Worm (Caenorhabditis elegans) whole organism, young adult: ENCODE measurements around the gene mab-5.

Experiments
- B0019.2 ChIP-seq: fragments of 200-800 bp; sonication (Bioruptor generic); conservative IDR thresholded peaks from 2 replicates; pipeline ENCODE4 v1.3.6; 2022; ENCODE audit warnings: missing genetic modification reagents, missing genetic modification characterization, missing compliant biosample characterization
- C17E4.6 ChIP-seq: fragments of 200-800 bp; sonication (Bioruptor generic); IDR thresholded peaks from 2 replicates; pipeline ENCODE4 v1.3.6; 2022; ENCODE audit warnings: missing genetic modification reagents, missing genetic modification characterization, missing compliant biosample characterization
- D2030.7 ChIP-seq: fragments of 200-800 bp; sonication (Bioruptor generic); IDR thresholded peaks from 2 replicates; pipeline ENCODE4 v1.3.6; 2022; ENCODE audit warnings: missing genetic modification reagents, missing genetic modification characterization, missing compliant biosample characterization
- F22D6.2 ChIP-seq: sonication (generic microtip); optimal IDR thresholded peaks from 2 replicates; lab custom pipeline; 2016; ENCODE audit warnings: mild to moderate bottlenecking, missing genetic modification characterization, missing compliant biosample characterization
- F23B12.7 ChIP-seq: sonication (generic microtip); optimal IDR thresholded peaks from 2 replicates; lab custom pipeline; 2017; ENCODE audit warnings: missing genetic modification characterization, mild to moderate bottlenecking, missing compliant biosample characterization, antibody characterized with exemption, moderate library complexity; ENCODE audit not compliant: insufficient read depth
- F33H1.4 ChIP-seq: fragments of 200-800 bp; sonication (Bioruptor generic); IDR thresholded peaks from 2 replicates; pipeline ENCODE4 v1.3.6; 2022; ENCODE audit warnings: missing genetic modification reagents, missing genetic modification characterization, missing compliant biosample characterization
- F37B4.10 ChIP-seq: fragments of 200-800 bp; sonication (Bioruptor generic); IDR thresholded peaks from 2 replicates; pipeline ENCODE4 v1.3.6; 2022; ENCODE audit warnings: missing genetic modification characterization, missing compliant biosample characterization
- F39B2.1 ChIP-seq: fragments of 200-800 bp; sonication (Bioruptor generic); IDR thresholded peaks from 2 replicates; pipeline ENCODE4 v1.3.6; 2022; ENCODE audit warnings: missing genetic modification reagents, missing genetic modification characterization, missing compliant biosample characterization
- F57C9.4 ChIP-seq: sonication (generic microtip); optimal IDR thresholded peaks from 2 replicates; lab custom pipeline; 2017; ENCODE audit warnings: mild to moderate bottlenecking, missing genetic modification characterization, missing compliant biosample characterization
- Y56A3A.18 ChIP-seq: fragments of 200-800 bp; sonication (Bioruptor generic); IDR thresholded peaks from 2 replicates; pipeline ENCODE4 v1.3.6; 2022; ENCODE audit warnings: missing genetic modification reagents, missing genetic modification characterization, missing compliant biosample characterization
- Y67H2A.10 ChIP-seq: fragments of 200-800 bp; sonication (Bioruptor generic); conservative IDR thresholded peaks from 2 replicates; pipeline ENCODE4 v1.3.6; 2022; ENCODE audit warnings: missing genetic modification reagents, missing genetic modification characterization, missing compliant biosample characterization
- Y79H2A.3 ChIP-seq: fragments of 200-800 bp; sonication (Bioruptor generic); conservative IDR thresholded peaks from 2 replicates; pipeline ENCODE4 v1.3.6; 2022; ENCODE audit warnings: missing genetic modification reagents, missing genetic modification characterization, missing compliant biosample characterization
- Y95B8A.8 ChIP-seq: fragments of 200-800 bp; sonication (Bioruptor generic); IDR thresholded peaks from 2 replicates; pipeline ENCODE4 v1.3.6; 2022; ENCODE audit warnings: missing genetic modification reagents, missing genetic modification characterization, missing compliant biosample characterization
- aptf-2 ChIP-seq: fragments of 200-800 bp; sonication (Bioruptor generic); conservative IDR thresholded peaks from 2 replicates; pipeline ENCODE4 v1.3.6; 2022; ENCODE audit warnings: missing genetic modification reagents, missing genetic modification characterization, missing compliant biosample characterization
- atf-7 ChIP-seq: sonication (generic microtip); optimal IDR thresholded peaks from 2 replicates; lab custom pipeline; 2017; ENCODE audit warnings: mild to moderate bottlenecking, missing genetic modification characterization, missing compliant biosample characterization
- attf-5 ChIP-seq: fragments of 200-800 bp; sonication (Bioruptor generic); optimal IDR thresholded peaks from 2 replicates; lab custom pipeline; 2018; ENCODE audit warnings: mild to moderate bottlenecking, missing genetic modification characterization, missing compliant biosample characterization
- attf-6 ChIP-seq: fragments of 200-800 bp; sonication (Bioruptor generic); IDR thresholded peaks from 2 replicates; pipeline ENCODE4 v1.3.6; 2022; ENCODE audit warnings: missing genetic modification reagents, missing genetic modification characterization, missing compliant biosample characterization
- ccch-3 ChIP-seq: fragments of 200-800 bp; sonication (Bioruptor generic); optimal IDR thresholded peaks from 2 replicates; lab custom pipeline; 2018; ENCODE audit warnings: mild to moderate bottlenecking, missing genetic modification characterization, missing compliant biosample characterization
- ceh-79 ChIP-seq: sonication (generic microtip); optimal IDR thresholded peaks from 2 replicates; lab custom pipeline; 2017; ENCODE audit warnings: mild to moderate bottlenecking, missing genetic modification characterization, missing compliant biosample characterization
- ceh-91 ChIP-seq: fragments of 200-800 bp; sonication (Bioruptor generic); IDR thresholded peaks from 2 replicates; pipeline ENCODE4 v1.3.6; 2022; ENCODE audit warnings: missing genetic modification reagents, missing genetic modification characterization, missing compliant biosample characterization
- die-1 ChIP-seq: sonication (generic microtip); optimal IDR thresholded peaks from 2 replicates; lab custom pipeline; 2016; ENCODE audit warnings: missing genotype, mild to moderate bottlenecking, missing genetic modification characterization, missing compliant biosample characterization
- dpl-1 ChIP-seq: fragments of 150-350 bp; optimal IDR thresholded peaks from 2 replicates; lab custom pipeline; 2014; ENCODE audit warnings: missing biosample characterization, missing genetic modification reagents, missing genetic modification characterization
- egl-18 ChIP-seq: fragments of 200-800 bp; sonication (Bioruptor generic); IDR thresholded peaks from 2 replicates; pipeline ENCODE4 v1.3.6; 2022; ENCODE audit warnings: missing genetic modification reagents, missing genetic modification characterization, missing compliant biosample characterization
- egl-44 ChIP-seq: fragments of 200-800 bp; sonication (Bioruptor generic); IDR thresholded peaks from 2 replicates; pipeline ENCODE4 v1.3.6; 2022; ENCODE audit warnings: missing genetic modification reagents, missing genetic modification characterization, missing compliant biosample characterization
- ekl-4 ChIP-seq: fragments of 200-800 bp; sonication (Bioruptor generic); IDR thresholded peaks from 2 replicates; pipeline ENCODE4 v1.3.6; 2022; ENCODE audit warnings: missing genetic modification reagents, missing genetic modification characterization, missing compliant biosample characterization
- ets-4 ChIP-seq: fragments of 200-800 bp; sonication (Bioruptor generic); optimal IDR thresholded peaks from 2 replicates; lab custom pipeline; 2018; ENCODE audit warnings: mild to moderate bottlenecking, missing genetic modification characterization, missing compliant biosample characterization
- gei-17 ChIP-seq: fragments of 200-800 bp; sonication (Bioruptor generic); optimal IDR thresholded peaks from 2 replicates; lab custom pipeline; 2018; ENCODE audit warnings: mild to moderate bottlenecking, missing genetic modification characterization, missing compliant biosample characterization
- hmg-20 ChIP-seq: fragments of 200-800 bp; sonication (Bioruptor generic); IDR thresholded peaks from 2 replicates; pipeline ENCODE4 v1.3.6; 2022; ENCODE audit warnings: missing genetic modification reagents, missing genetic modification characterization, missing compliant biosample characterization
- hsf-1 ChIP-seq: fragments of 200-800 bp; sonication (Bioruptor generic); IDR thresholded peaks from 2 replicates; pipeline ENCODE4 v1.3.6; 2022; ENCODE audit warnings: missing genetic modification reagents, missing genetic modification characterization, missing compliant biosample characterization
- lag-1 ChIP-seq: fragments of 200-800 bp; sonication (Bioruptor generic); IDR thresholded peaks from 2 replicates; pipeline ENCODE4 v1.3.6; 2022; ENCODE audit warnings: missing genetic modification reagents, missing genetic modification characterization, missing compliant biosample characterization
- let-526 ChIP-seq: fragments of 200-800 bp; sonication (Bioruptor generic); IDR thresholded peaks from 2 replicates; pipeline ENCODE4 v1.3.6; 2022; ENCODE audit warnings: missing genetic modification reagents, missing genetic modification characterization, missing compliant biosample characterization
- lin-35 ChIP-seq, 3 experiments: fragments of 150-350 bp in 2 of 3; sonication (generic microtip) in 1 of 3; optimal IDR thresholded peaks; 2 replicates each; lab custom pipeline; 2014 to 2018; ENCODE audit warnings: missing biosample characterization in 3 of 3, missing genetic modification characterization in 3 of 3, missing genetic modification reagents in 3 of 3
- lin-54 ChIP-seq: fragments of 200-800 bp; sonication (Bioruptor generic); optimal IDR thresholded peaks from 2 replicates; lab custom pipeline; 2018; ENCODE audit warnings: mild to moderate bottlenecking, missing genetic modification characterization, missing compliant biosample characterization
- lsl-1 ChIP-seq: fragments of 200-800 bp; sonication (Bioruptor generic); optimal IDR thresholded peaks from 2 replicates; lab custom pipeline; 2018; ENCODE audit warnings: mild to moderate bottlenecking, missing genetic modification characterization, moderate library complexity, missing compliant biosample characterization
- madf-8 ChIP-seq: fragments of 200-800 bp; sonication (Bioruptor generic); conservative IDR thresholded peaks from 2 replicates; pipeline ENCODE4 v1.3.6; 2022; ENCODE audit warnings: missing genetic modification reagents, missing genetic modification characterization, missing compliant biosample characterization
- mes-4 ChIP-seq: sonication (generic microtip); optimal IDR thresholded peaks from 2 replicates; lab custom pipeline; 2016; ENCODE audit warnings: missing genotype, missing genetic modification characterization, missing compliant biosample characterization
- mxl-1 ChIP-seq: sonication (generic microtip); optimal IDR thresholded peaks from 2 replicates; lab custom pipeline; 2016; ENCODE audit warnings: missing genetic modification characterization, missing compliant biosample characterization
- nhr-27 ChIP-seq: fragments of 200-800 bp; sonication (Bioruptor generic); optimal IDR thresholded peaks from 2 replicates; lab custom pipeline; 2018; ENCODE audit warnings: mild to moderate bottlenecking, missing genetic modification characterization, moderate library complexity, missing compliant biosample characterization
- nhr-80 ChIP-seq: sonication (generic microtip); optimal IDR thresholded peaks from 2 replicates; lab custom pipeline; 2016; ENCODE audit warnings: missing genetic modification characterization, missing compliant biosample characterization
- pha-4 ChIP-seq: fragments of 150-350 bp; sonication (generic microtip); optimal IDR thresholded peaks from 2 replicates; lab custom pipeline; 2014; ENCODE audit warnings: missing biosample characterization, missing genetic modification reagents, missing genetic modification characterization
- snpc-1.3 ChIP-seq: sonication (generic microtip); optimal IDR thresholded peaks from 2 replicates; lab custom pipeline; 2017; ENCODE audit warnings: missing genetic modification characterization, mild to moderate bottlenecking, missing compliant biosample characterization, antibody characterized with exemption, moderate library complexity, missing genotype, missing genetic modification reagents; ENCODE audit not compliant: insufficient read depth
- snpc-3.4 ChIP-seq: sonication (generic microtip); optimal IDR thresholded peaks from 2 replicates; lab custom pipeline; 2017; ENCODE audit warnings: missing genetic modification characterization, mild to moderate bottlenecking, missing compliant biosample characterization, antibody characterized with exemption, moderate library complexity, missing genotype, missing genetic modification reagents
- somi-1 ChIP-seq: fragments of 200-800 bp; sonication (Bioruptor generic); optimal IDR thresholded peaks from 2 replicates; lab custom pipeline; 2018; ENCODE audit warnings: mild to moderate bottlenecking, missing genetic modification characterization, missing compliant biosample characterization
- unc-130 ChIP-seq: sonication (generic microtip); optimal IDR thresholded peaks from 2 replicates; lab custom pipeline; 2016; ENCODE audit warnings: missing genetic modification reagents, missing genetic modification characterization, missing compliant biosample characterization
- xnd-1 ChIP-seq: sonication (generic microtip); optimal IDR thresholded peaks from 2 replicates; lab custom pipeline; 2016; ENCODE audit warnings: missing genotype, missing genetic modification reagents, missing genetic modification characterization, missing compliant biosample characterization
- zfh-2 ChIP-seq: fragments of 200-800 bp; sonication (Bioruptor generic); conservative IDR thresholded peaks from 2 replicates; pipeline ENCODE4 v1.3.6; 2022; ENCODE audit warnings: missing genetic modification reagents, missing genetic modification characterization, missing compliant biosample characterization
- ztf-25 ChIP-seq: fragments of 200-800 bp; sonication (Bioruptor generic); IDR thresholded peaks from 2 replicates; pipeline ENCODE4 v1.3.6; 2022; ENCODE audit warnings: missing genetic modification reagents, missing genetic modification characterization, missing compliant biosample characterization
- ztf-26 ChIP-seq: sonication (generic microtip); optimal IDR thresholded peaks from 2 replicates; lab custom pipeline; 2017; ENCODE audit warnings: missing genetic modification characterization, missing compliant biosample characterization
- ztf-6 ChIP-seq: fragments of 200-800 bp; sonication (Bioruptor generic); IDR thresholded peaks from 2 replicates; pipeline ENCODE4 v1.3.6; 2022; ENCODE audit warnings: missing genetic modification reagents, missing genetic modification characterization, missing compliant biosample characterization

Gene mab-5

DNA sequence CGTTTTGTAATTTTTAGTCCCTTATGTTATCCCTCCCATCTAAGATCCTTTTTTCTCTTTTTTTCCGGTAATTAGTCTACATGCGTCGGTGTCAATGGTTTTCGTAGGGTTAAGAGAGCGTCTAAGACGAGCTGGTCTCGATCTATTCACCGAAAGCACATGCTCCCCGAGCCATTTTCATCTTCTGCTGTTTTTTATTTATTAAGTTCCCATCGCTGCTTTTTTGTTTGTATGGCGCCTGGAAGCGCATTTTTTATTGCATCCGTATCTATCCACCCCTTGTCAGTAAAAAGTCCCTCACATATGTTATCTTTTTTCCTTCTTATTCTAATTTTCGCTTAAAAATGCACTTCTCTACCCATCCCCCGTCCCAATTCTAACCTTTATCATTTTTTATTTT is 46.4 kb downstream of the mab-5 start:
- TF ChIP-seq aptf-2 (GFP tag; lab: Robert Waterston, UW) (no peak), mes-4 (no peak), F57C9.4 (tag; lab: Kevin White, UChicago) (no peak), ztf-26 (no peak), zfh-2 (GFP tag; lab: Robert Waterston, UW) (no peak), ceh-79 (tag; lab: Kevin White, UChicago) (no peak), mxl-1 (tag; lab: Kevin White, UChicago) (no peak), F22D6.2 (no peak), ztf-25 (GFP tag; lab: Robert Waterston, UW) (0 out of 2 replicates have a peak, but pooled peaks have one; percentile 8), atf-7 (tag; lab: Kevin White, UChicago) (no peak), ceh-91 (GFP tag; lab: Robert Waterston, UW) (no peak), hmg-20 (GFP tag; lab: Robert Waterston, UW) (no peak), somi-1 (no peak), ztf-6 (GFP tag; lab: Robert Waterston, UW) (no peak), gei-17 (GFP tag; lab: Kevin White, UChicago) (no peak), lsl-1 (GFP tag; lab: Kevin White, UChicago) (no peak), F37B4.10 (GFP tag; lab: Robert Waterston, UW) (no peak), let-526 (GFP tag; lab: Robert Waterston, UW) (no peak), lin-54 (GFP tag; lab: Kevin White, UChicago) (no peak), Y95B8A.8 (GFP tag; lab: Robert Waterston, UW) (0 out of 2 replicates have a peak, but pooled peaks have one; percentile 21), snpc-1.3 (no peak), xnd-1 (no peak), B0019.2 (GFP tag; lab: Robert Waterston, UW) (no peak), Y67H2A.10 (no peak), lin-35 (GFP tag; optimal IDR thresholded peaks at IDR 0.05; lab: Kevin White, UChicago) (peak in 1 of 3 experiments; percentile 65), unc-130 (GFP tag; lab: Kevin White, UChicago) (no peak), hsf-1 (GFP tag; lab: Robert Waterston, UW) (0 out of 2 replicates have a peak, but pooled peaks have one; percentile 27), die-1 (no peak), ccch-3 (no peak), Y79H2A.3 (GFP tag; lab: Robert Waterston, UW) (no peak), D2030.7 (GFP tag; lab: Robert Waterston, UW) (no peak), snpc-3.4 (tag; lab: Kevin White, UChicago) (peak; percentile 37), nhr-80 (tag; lab: Kevin White, UChicago) (no peak), attf-5 (GFP tag; lab: Kevin White, UChicago) (no peak), nhr-27 (no peak), C17E4.6 (GFP tag; lab: Robert Waterston, UW) (no peak), Y56A3A.18 (GFP tag; lab: Robert Waterston, UW) (no peak), egl-44 (GFP tag; lab: Robert Waterston, UW) (no peak), pha-4 (tag; lab: Kevin White, UChicago) (no peak), F39B2.1 (GFP tag; lab: Robert Waterston, UW) (no peak), dpl-1 (GFP tag; lab: Kevin White, UChicago) (no peak), madf-8 (GFP tag; lab: Robert Waterston, UW) (no peak), F23B12.7 (tag; lab: Kevin White, UChicago) (no peak), F33H1.4 (no peak), attf-6 (GFP tag; lab: Robert Waterston, UW) (no peak), egl-18 (no peak), lag-1 (GFP tag; lab: Robert Waterston, UW) (no peak), ets-4 (GFP tag; lab: Kevin White, UChicago) (no peak), ekl-4 (no peak)
